Fruit fly (Drosophila melanogaster) whole organism, embryonic: ENCODE measurements around the gene CG4465.

ENCODE experiments used
- Abd-B ChIP-seq: fragments of 200-800 bp; sonication (Bioruptor generic); optimal IDR thresholded peaks from 2 replicates; lab custom pipeline; 2018; ENCODE audit warnings: missing biosample characterization, mild to moderate bottlenecking, missing genetic modification characterization, moderate library complexity
- CG1024 ChIP-seq: fragments of 200-800 bp; sonication (Bioruptor generic); IDR thresholded peaks from 2 replicates; pipeline ENCODE4 v1.3.6; 2022; ENCODE audit warnings: missing biosample characterization, missing genetic modification characterization
- CG10267 ChIP-seq: fragments of 200-800 bp; sonication (Bioruptor generic); optimal IDR thresholded peaks from 2 replicates; lab custom pipeline; 2018; ENCODE audit warnings: missing biosample characterization, mild to moderate bottlenecking, missing genetic modification characterization, moderate library complexity
- CG11695 ChIP-seq: fragments of 200-800 bp; sonication (Bioruptor generic); IDR thresholded peaks from 3 replicates; pipeline ENCODE4 v1.3.6; 2022; ENCODE audit warnings: missing biosample characterization, missing genetic modification characterization
- CG12299 ChIP-seq: fragments of 200-800 bp; sonication (Bioruptor generic); optimal IDR thresholded peaks from 2 replicates; lab custom pipeline; 2018; ENCODE audit warnings: missing biosample characterization, mild to moderate bottlenecking, missing genetic modification characterization
- CG12769 ChIP-seq: fragments of 200-800 bp; sonication (Bioruptor generic); optimal IDR thresholded peaks from 2 replicates; lab custom pipeline; 2019; ENCODE audit warnings: missing biosample characterization, mild to moderate bottlenecking, missing genetic modification characterization, moderate library complexity
- CG13775 ChIP-seq: fragments of 200-800 bp; sonication (Bioruptor generic); optimal IDR thresholded peaks from 3 replicates; lab custom pipeline; 2017; ENCODE audit warnings: missing biosample characterization, mild to moderate bottlenecking, missing genetic modification characterization
- CG14965 ChIP-seq: fragments of 200-800 bp; sonication (Bioruptor generic); optimal IDR thresholded peaks from 2 replicates; lab custom pipeline; 2016; ENCODE audit warnings: missing biosample characterization, missing genetic modification characterization, borderline replicate concordance
- CG15011 ChIP-seq: fragments of 200-800 bp; sonication (Bioruptor generic); optimal IDR thresholded peaks from 3 replicates; lab custom pipeline; 2018; ENCODE audit warnings: missing biosample characterization, mild to moderate bottlenecking, missing genetic modification characterization
- CG1602 ChIP-seq: fragments of 200-800 bp; sonication (Bioruptor generic); optimal IDR thresholded peaks from 3 replicates; lab custom pipeline; 2016; ENCODE audit warnings: missing biosample characterization, missing genetic modification characterization
- CG17328 ChIP-seq: fragments of 200-800 bp; sonication (Bioruptor generic); IDR thresholded peaks from 2 replicates; pipeline ENCODE4 v1.3.6; 2022; ENCODE audit warnings: missing biosample characterization, missing genetic modification characterization
- CG17568 ChIP-seq: fragments of 200-800 bp; sonication (Bioruptor generic); optimal IDR thresholded peaks from 2 replicates; lab custom pipeline; 2018; ENCODE audit warnings: missing biosample characterization, mild to moderate bottlenecking, missing genetic modification characterization, moderate library complexity
- CG18764 ChIP-seq: fragments of 200-800 bp; sonication (Bioruptor generic); optimal IDR thresholded peaks from 3 replicates; lab custom pipeline; 2016; ENCODE audit warnings: missing biosample characterization, missing genetic modification characterization
- CG33557 ChIP-seq: fragments of 200-800 bp; sonication (Bioruptor generic); optimal IDR thresholded peaks from 2 replicates; lab custom pipeline; 2019; ENCODE audit warnings: missing biosample characterization, mild to moderate bottlenecking, missing genetic modification characterization, moderate library complexity
- CG3726 ChIP-seq: fragments of 200-800 bp; sonication (Bioruptor generic); IDR thresholded peaks from 3 replicates; pipeline ENCODE4, ENCODE4 v1.3.6; 2022; ENCODE audit warnings: missing biosample characterization, missing genetic modification characterization
- CG4820 ChIP-seq: fragments of 200-800 bp; sonication (Bioruptor generic); optimal IDR thresholded peaks from 3 replicates; lab custom pipeline; 2016; ENCODE audit warnings: missing biosample characterization, missing genetic modification characterization
- CG6854 ChIP-seq: fragments of 200-800 bp; sonication (Bioruptor generic); optimal IDR thresholded peaks from 3 replicates; lab custom pipeline; 2017; ENCODE audit warnings: missing biosample characterization, mild to moderate bottlenecking, missing genetic modification characterization
- Chrac-16 ChIP-seq: fragments of 200-800 bp; sonication (Bioruptor generic); optimal IDR thresholded peaks from 3 replicates; lab custom pipeline; 2016; ENCODE audit warnings: missing biosample characterization, missing genetic modification characterization
- ERR ChIP-seq: fragments of 200-800 bp; sonication (Bioruptor generic); optimal IDR thresholded peaks from 2 replicates; lab custom pipeline; 2016; ENCODE audit warnings: missing biosample characterization, missing genetic modification characterization
- HHEX ChIP-seq: fragments of 200-800 bp; sonication (Bioruptor generic); optimal IDR thresholded peaks from 3 replicates; lab custom pipeline; 2017; ENCODE audit warnings: missing biosample characterization, mild to moderate bottlenecking, missing genetic modification characterization, missing genetic modification reagents
- Kr ChIP-seq: fragments of 200-800 bp; sonication (Bioruptor generic); optimal IDR thresholded peaks from 2 replicates; lab custom pipeline; 2017; ENCODE audit warnings: missing biosample characterization, mild to moderate bottlenecking, missing genetic modification characterization
- NC2α ChIP-seq: fragments of 200-800 bp; sonication (Bioruptor generic); optimal IDR thresholded peaks from 2 replicates; lab custom pipeline; 2016; ENCODE audit warnings: missing biosample characterization, missing genetic modification characterization
- Oaz ChIP-seq: fragments of 200-800 bp; sonication (Bioruptor generic); IDR thresholded peaks from 2 replicates; pipeline ENCODE4 v1.3.6; 2022; ENCODE audit warnings: missing biosample characterization, missing genetic modification characterization
- Rx ChIP-seq: fragments of 200-800 bp; sonication (Bioruptor generic); IDR thresholded peaks from 2 replicates; pipeline ENCODE4 v1.3.6; 2022; ENCODE audit warnings: missing biosample characterization, missing genetic modification characterization
- Side ChIP-seq: fragments of 200-800 bp; sonication (Bioruptor generic); optimal IDR thresholded peaks from 2 replicates; lab custom pipeline; 2016; ENCODE audit warnings: missing biosample characterization, missing genetic modification characterization
- Taf1 ChIP-seq: fragments of 200-800 bp; sonication (Bioruptor generic); IDR thresholded peaks from 2 replicates; pipeline ENCODE4 v1.3.6; 2022; ENCODE audit warnings: missing biosample characterization, missing genetic modification characterization
- Usf ChIP-seq: fragments of 200-800 bp; sonication (Bioruptor generic); optimal IDR thresholded peaks from 2 replicates; lab custom pipeline; 2017; ENCODE audit warnings: missing genotype, missing biosample characterization, missing genetic modification characterization
- Xrp1 ChIP-seq: fragments of 200-800 bp; sonication (Bioruptor generic); IDR thresholded peaks from 2 replicates; pipeline ENCODE4 v1.3.6; 2022; ENCODE audit warnings: missing biosample characterization, missing genetic modification characterization
- cas ChIP-seq: fragments of 200-800 bp; sonication (Bioruptor generic); IDR thresholded peaks from 2 replicates; pipeline ENCODE4 v1.3.6; 2022; ENCODE audit warnings: missing biosample characterization, missing genetic modification characterization
- chm ChIP-seq: fragments of 200-800 bp; sonication (Bioruptor generic); IDR thresholded peaks from 2 replicates; pipeline ENCODE4 v1.3.6; 2022; ENCODE audit warnings: missing biosample characterization, missing genetic modification characterization
- chn ChIP-seq: fragments of 200-800 bp; sonication (Bioruptor generic); optimal IDR thresholded peaks from 2 replicates; lab custom pipeline; 2016; ENCODE audit warnings: missing biosample characterization, missing genetic modification characterization
- ci ChIP-seq: fragments of 200-800 bp; sonication (Bioruptor generic); IDR thresholded peaks from 3 replicates; pipeline ENCODE4 v1.3.6; 2022; ENCODE audit warnings: missing biosample characterization, missing genetic modification characterization
- croc ChIP-seq: fragments of 200-800 bp; sonication (Bioruptor generic); conservative IDR thresholded peaks from 3 replicates; pipeline ENCODE4 v1.3.6; 2022; ENCODE audit warnings: missing biosample characterization, missing genetic modification characterization
- da ChIP-seq: fragments of 200-800 bp; sonication (Bioruptor generic); optimal IDR thresholded peaks from 2 replicates; lab custom pipeline; 2016; ENCODE audit warnings: missing biosample characterization, missing genetic modification characterization
- dimm ChIP-seq: fragments of 200-800 bp; sonication (Bioruptor generic); IDR thresholded peaks from 2 replicates; pipeline ENCODE4 v1.3.6; 2022; ENCODE audit warnings: missing biosample characterization, missing genetic modification characterization
- fd96Cb ChIP-seq: fragments of 200-800 bp; sonication (Bioruptor generic); optimal IDR thresholded peaks from 2 replicates; lab custom pipeline; 2018; ENCODE audit warnings: missing biosample characterization, mild to moderate bottlenecking, missing genetic modification characterization, moderate library complexity
- gcm2 ChIP-seq: fragments of 200-800 bp; sonication (Bioruptor generic); optimal IDR thresholded peaks from 2 replicates; lab custom pipeline; 2016; ENCODE audit warnings: missing biosample characterization, missing genetic modification characterization
- gfzf ChIP-seq: fragments of 200-800 bp; sonication (Bioruptor generic); optimal IDR thresholded peaks from 2 replicates; lab custom pipeline; 2016; ENCODE audit warnings: missing biosample characterization, mild to moderate bottlenecking, missing genetic modification characterization, moderate library complexity
- ham ChIP-seq: fragments of 200-800 bp; sonication (Bioruptor generic); IDR thresholded peaks from 2 replicates; pipeline ENCODE4 v1.3.6; 2022; ENCODE audit warnings: missing biosample characterization, missing genetic modification characterization
- kni ChIP-seq: fragments of 200-800 bp; sonication (Bioruptor generic); optimal IDR thresholded peaks from 3 replicates; lab custom pipeline; 2017; ENCODE audit warnings: mild to moderate bottlenecking, missing biosample characterization, missing genetic modification reagents, missing genetic modification characterization
- nom ChIP-seq: fragments of 200-800 bp; sonication (Bioruptor generic); optimal IDR thresholded peaks from 2 replicates; lab custom pipeline; 2017; ENCODE audit warnings: missing biosample characterization, missing genetic modification characterization, mild to moderate bottlenecking, moderate library complexity, missing genetic modification reagents
- onecut ChIP-seq: fragments of 200-800 bp; sonication (Bioruptor generic); IDR thresholded peaks from 2 replicates; pipeline ENCODE4 v1.3.6; 2022; ENCODE audit warnings: missing biosample characterization, missing genetic modification characterization
- p53 ChIP-seq: fragments of 200-800 bp; sonication (Bioruptor generic); optimal IDR thresholded peaks from 2 replicates; lab custom pipeline; 2016; ENCODE audit warnings: missing biosample characterization, missing genetic modification characterization
- pfk ChIP-seq: fragments of 200-800 bp; sonication (Bioruptor generic); optimal IDR thresholded peaks from 2 replicates; lab custom pipeline; 2018; ENCODE audit warnings: missing biosample characterization, mild to moderate bottlenecking, missing genetic modification characterization, moderate library complexity
- phol ChIP-seq: fragments of 200-800 bp; sonication (Bioruptor generic); optimal IDR thresholded peaks from 3 replicates; lab custom pipeline; 2018; ENCODE audit warnings: missing biosample characterization, mild to moderate bottlenecking, missing genetic modification characterization, moderate library complexity
- schlank ChIP-seq: fragments of 200-800 bp; sonication (Bioruptor generic); optimal IDR thresholded peaks from 2 replicates; lab custom pipeline; 2018; ENCODE audit warnings: missing biosample characterization, mild to moderate bottlenecking, missing genetic modification characterization
- sob ChIP-seq: fragments of 200-800 bp; sonication (Bioruptor generic); IDR thresholded peaks from 2 replicates; pipeline ENCODE4 v1.3.6; 2022; ENCODE audit warnings: missing biosample characterization, missing genetic modification characterization
- tgo ChIP-seq: fragments of 200-800 bp; sonication (Bioruptor generic); IDR thresholded peaks from 3 replicates; pipeline ENCODE4 v1.3.6; 2022; ENCODE audit warnings: missing biosample characterization, missing genetic modification characterization
- vvl ChIP-seq: fragments of 200-800 bp; sonication (Bioruptor generic); IDR thresholded peaks from 2 replicates; pipeline ENCODE4 v1.3.6; 2022; ENCODE audit warnings: missing biosample characterization, missing genetic modification characterization
- zfh2 ChIP-seq: fragments of 200-800 bp; sonication (Bioruptor generic); optimal IDR thresholded peaks from 2 replicates; lab custom pipeline; 2016; ENCODE audit warnings: missing biosample characterization, missing genetic modification characterization

CG4465 gene

DNA sequence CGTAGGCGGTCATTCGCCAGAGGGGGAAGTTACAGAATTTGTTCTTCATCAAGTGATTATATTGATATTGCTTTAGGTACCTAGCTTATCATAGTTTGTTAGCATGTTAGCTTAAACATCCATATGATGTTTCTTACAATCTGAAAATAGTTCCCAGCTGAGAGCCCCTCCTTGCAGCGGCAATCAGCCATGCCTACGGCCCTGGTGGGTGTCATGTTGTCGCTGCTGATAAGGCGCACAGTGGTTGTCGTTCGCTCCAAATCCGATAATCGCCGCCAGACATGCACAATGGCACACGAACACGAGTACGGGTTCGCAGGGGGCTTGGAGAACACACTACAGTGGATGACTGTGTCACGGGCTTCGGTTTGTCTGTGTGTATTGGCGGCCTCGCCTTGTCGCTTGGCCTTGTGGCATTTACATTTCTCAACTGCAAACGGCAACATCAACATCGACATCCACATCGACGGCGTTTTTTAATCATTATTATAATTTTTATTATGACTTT lies 11.7 kb downstream of the CG4465 start (continued):
- TF ChIP-seq Usf (GFP tag; lab: Kevin White, UChicago) = peak; percentile 69
- TF ChIP-seq CG1024 (GFP tag; lab: Robert Waterston, UW) = peak; percentile 43; the same call in 1 of the 2 replicates
- no peak for TF ChIP-seq gfzf
- TF ChIP-seq Side = peak; percentile 77
- peak; percentile 49 for TF ChIP-seq fd96Cb (tag; lab: Kevin White, UChicago)
- TF ChIP-seq kni = no peak
- peak; percentile 83 for TF ChIP-seq sob (GFP tag; lab: Robert Waterston, UW)
- TF ChIP-seq Kr (GFP tag; lab: Kevin White, UChicago) = no peak
- peak; percentile 75 for TF ChIP-seq chm (GFP tag; lab: Robert Waterston, UW)
- TF ChIP-seq pfk (GFP tag; lab: Kevin White, UChicago) = no peak
- peak; percentile 82 for TF ChIP-seq zfh2 (GFP tag; lab: Kevin White, UChicago)
- TF ChIP-seq ERR (GFP tag; lab: Kevin White, UChicago) = peak; percentile 81
- peak; percentile 89 for TF ChIP-seq vvl (GFP tag; lab: Robert Waterston, UW)
- no peak for TF ChIP-seq p53
- peak; percentile 78 for TF ChIP-seq Abd-B (GFP tag; lab: Kevin White, UChicago)
- TF ChIP-seq ham = peak; percentile 53; the same call in 1 of the 2 replicates
- peak; percentile 84 for TF ChIP-seq tgo (GFP tag; lab: Robert Waterston, UW)
- TF ChIP-seq CG13775 (GFP tag; lab: Kevin White, UChicago) = peak; percentile 74
- peak; percentile 49 for TF ChIP-seq CG4820 (GFP tag; lab: Kevin White, UChicago)
- peak; percentile 44 for TF ChIP-seq CG10267 (tag; lab: Kevin White, UChicago)
- peak; percentile 48 for TF ChIP-seq da (GFP tag; lab: Kevin White, UChicago)
- peak; percentile 64 for TF ChIP-seq gcm2
- TF ChIP-seq Rx (GFP tag; lab: Robert Waterston, UW) = peak; percentile 80
- peak; percentile 89 for TF ChIP-seq Xrp1 (GFP tag; lab: Robert Waterston, UW)
- peak; percentile 80 for TF ChIP-seq HHEX (GFP tag; lab: Kevin White, UChicago)
- peak; percentile 62 for TF ChIP-seq schlank (tag; lab: Kevin White, UChicago)
- TF ChIP-seq NC2α = peak; percentile 28
- peak; percentile 61 for TF ChIP-seq CG17568 (GFP tag; lab: Kevin White, UChicago)
- TF ChIP-seq CG33557 (GFP tag; lab: Kevin White, UChicago) = no peak
- TF ChIP-seq Oaz (GFP tag; lab: Robert Waterston, UW) = peak; percentile 59; the same call in 1 of the 2 replicates
- peak; percentile 28 for TF ChIP-seq CG18764 (GFP tag; lab: Kevin White, UChicago)
- peak; percentile 59 for TF ChIP-seq onecut (GFP tag; lab: Robert Waterston, UW)
- TF ChIP-seq CG11695 = peak; percentile 87; the same call in 2 of the 3 replicates
- TF ChIP-seq chn (GFP tag; lab: Kevin White, UChicago) = peak; percentile 67
- TF ChIP-seq CG15011 (GFP tag; lab: Kevin White, UChicago) = peak; percentile 41
- peak; percentile 75 for TF ChIP-seq Chrac-16 (GFP tag; lab: Kevin White, UChicago)
- TF ChIP-seq CG1602 (GFP tag; lab: Kevin White, UChicago) = peak; percentile 70
- peak; percentile 97 for TF ChIP-seq CG12769 (tag; lab: Kevin White, UChicago)
- peak; percentile 72 for TF ChIP-seq phol (tag; lab: Kevin White, UChicago)
- TF ChIP-seq CG12299 = peak; percentile 8
- TF ChIP-seq CG3726 (GFP tag; lab: Robert Waterston, UW) = peak; percentile 78; the same call in 1 of the 3 replicates
- peak; percentile 90 for TF ChIP-seq ci (GFP tag; lab: Robert Waterston, UW)
- peak; percentile 60 for TF ChIP-seq nom
- TF ChIP-seq Taf1 (GFP tag; lab: Robert Waterston, UW) = peak; percentile 83
- peak; percentile 14 for TF ChIP-seq CG14965
- peak; percentile 31; the same call in 1 of the 2 replicates for TF ChIP-seq dimm (GFP tag; lab: Robert Waterston, UW)
- peak; percentile 49; the same call in 1 of the 2 replicates for TF ChIP-seq cas (GFP tag; lab: Robert Waterston, UW)
- peak; percentile 50; the same call in 2 of the 3 replicates for TF ChIP-seq croc (GFP tag; lab: Robert Waterston, UW)
- TF ChIP-seq CG17328 = peak; percentile 76
- TF ChIP-seq CG6854 (GFP tag; lab: Kevin White, UChicago) = peak; percentile 51
